Fruit fly (Drosophila melanogaster) whole organism, embryonic: ENCODE results near the gene CG15764.

Experiments
- Atf6 ChIP-seq: fragments of 200-800 bp; sonication (Bioruptor generic); IDR thresholded peaks from 2 replicates; pipeline ENCODE4 v1.3.6; 2022; ENCODE audit warnings: missing biosample characterization, missing genetic modification characterization
- CG10274 ChIP-seq: fragments of 200-800 bp; sonication (Bioruptor generic); optimal IDR thresholded peaks from 3 replicates; lab custom pipeline; 2017; ENCODE audit warnings: missing biosample characterization, mild to moderate bottlenecking, missing genetic modification characterization
- CG11247 ChIP-seq: fragments of 200-800 bp; sonication (Bioruptor generic); IDR thresholded peaks from 2 replicates; pipeline ENCODE4 v1.3.6; 2022; ENCODE audit warnings: missing biosample characterization, missing genetic modification characterization
- CG12391 ChIP-seq: fragments of 200-800 bp; sonication (Bioruptor generic); optimal IDR thresholded peaks from 3 replicates; lab custom pipeline; 2018; ENCODE audit warnings: missing biosample characterization, mild to moderate bottlenecking, missing genetic modification characterization, moderate library complexity
- CG14014 ChIP-seq: fragments of 200-800 bp; sonication (Bioruptor generic); IDR thresholded peaks from 2 replicates; pipeline ENCODE4 v1.3.6; 2022; ENCODE audit warnings: missing biosample characterization, missing genetic modification characterization
- CG14441 ChIP-seq: fragments of 200-800 bp; sonication (Bioruptor generic); IDR thresholded peaks from 2 replicates; pipeline ENCODE4 v1.3.6; 2022; ENCODE audit warnings: missing biosample characterization, missing genetic modification characterization
- CG15696 ChIP-seq: fragments of 200-800 bp; sonication (Bioruptor generic); optimal IDR thresholded peaks from 2 replicates; lab custom pipeline; 2019; ENCODE audit warnings: missing biosample characterization, mild to moderate bottlenecking, missing genetic modification characterization, moderate library complexity
- CG16813 ChIP-seq: fragments of 200-800 bp; sonication (Bioruptor generic); IDR thresholded peaks from 3 replicates; pipeline ENCODE4 v1.3.6; 2022; ENCODE audit warnings: missing biosample characterization, missing genetic modification characterization; ENCODE audit not compliant: partially characterized antibody
- CG17186 ChIP-seq: fragments of 200-800 bp; sonication (Bioruptor generic); optimal IDR thresholded peaks from 3 replicates; lab custom pipeline; 2017; ENCODE audit warnings: missing biosample characterization, missing genetic modification reagents, missing genetic modification characterization
- CG2116 ChIP-seq: fragments of 200-800 bp; sonication (Bioruptor generic); optimal IDR thresholded peaks from 3 replicates; lab custom pipeline; 2018; ENCODE audit warnings: missing biosample characterization, mild to moderate bottlenecking, missing genetic modification characterization
- CG2129 ChIP-seq: fragments of 200-800 bp; sonication (Bioruptor generic); IDR thresholded peaks from 2 replicates; pipeline ENCODE4 v1.3.6; 2022; ENCODE audit warnings: missing biosample characterization, missing genetic modification characterization; ENCODE audit not compliant: partially characterized antibody
- CG31441 ChIP-seq: fragments of 200-800 bp; sonication (Bioruptor generic); IDR thresholded peaks from 2 replicates; pipeline ENCODE4 v1.3.6; 2022; ENCODE audit warnings: missing biosample characterization, missing genetic modification characterization
- CG4424 ChIP-seq: fragments of 200-800 bp; sonication (Bioruptor generic); optimal IDR thresholded peaks from 3 replicates; lab custom pipeline; 2016; ENCODE audit warnings: missing biosample characterization, missing genetic modification characterization
- CG6813 ChIP-seq: fragments of 200-800 bp; sonication (Bioruptor generic); optimal IDR thresholded peaks from 2 replicates; lab custom pipeline; 2017; ENCODE audit warnings: missing biosample characterization, missing genetic modification characterization, mild to moderate bottlenecking, moderate library complexity, missing genetic modification reagents
- CG7786 ChIP-seq: fragments of 200-800 bp; sonication (Bioruptor generic); optimal IDR thresholded peaks from 2 replicates; lab custom pipeline; 2016; ENCODE audit warnings: missing biosample characterization, missing genetic modification characterization
- CG7987 ChIP-seq: fragments of 200-800 bp; sonication (Bioruptor generic); optimal IDR thresholded peaks from 2 replicates; lab custom pipeline; 2018; ENCODE audit warnings: missing biosample characterization, mild to moderate bottlenecking, missing genetic modification characterization, moderate library complexity
- Ets65A ChIP-seq: fragments of 200-800 bp; sonication (Bioruptor generic); peaks from one replicate; lab custom pipeline; 2016; ENCODE audit warnings: missing biosample characterization, missing genetic modification characterization
- HmgZ ChIP-seq: fragments of 200-800 bp; sonication (Bioruptor generic); optimal IDR thresholded peaks from 2 replicates; lab custom pipeline; 2018; ENCODE audit warnings: missing biosample characterization, mild to moderate bottlenecking, missing genetic modification characterization
- Jarid2 ChIP-seq: fragments of 200-800 bp; sonication (Bioruptor generic); optimal IDR thresholded peaks from 3 replicates; lab custom pipeline; 2017; ENCODE audit warnings: mild to moderate bottlenecking, missing biosample characterization, missing genetic modification reagents, missing genetic modification characterization
- MESR4 ChIP-seq: fragments of 200-800 bp; sonication (Bioruptor generic); optimal IDR thresholded peaks from 2 replicates; lab custom pipeline; 2018; ENCODE audit warnings: missing biosample characterization, mild to moderate bottlenecking, missing genetic modification characterization, moderate library complexity
- Mrtf ChIP-seq: fragments of 200-800 bp; sonication (Bioruptor generic); IDR thresholded peaks from 3 replicates; pipeline ENCODE4 v1.3.6; 2022; ENCODE audit warnings: missing biosample characterization, missing genetic modification characterization
- NC2α ChIP-seq: fragments of 200-800 bp; sonication (Bioruptor generic); optimal IDR thresholded peaks from 2 replicates; lab custom pipeline; 2016; ENCODE audit warnings: missing biosample characterization, missing genetic modification characterization
- NFAT ChIP-seq: fragments of 200-800 bp; sonication (Bioruptor generic); IDR thresholded peaks from 2 replicates; pipeline ENCODE4 v1.3.6; 2022; ENCODE audit warnings: missing biosample characterization, missing genetic modification characterization
- Nf-YB ChIP-seq: fragments of 200-800 bp; sonication (Bioruptor generic); optimal IDR thresholded peaks from 3 replicates; lab custom pipeline; 2019; ENCODE audit warnings: missing biosample characterization, mild to moderate bottlenecking, missing genetic modification characterization, moderate library complexity
- Oaz ChIP-seq: fragments of 200-800 bp; sonication (Bioruptor generic); IDR thresholded peaks from 2 replicates; pipeline ENCODE4 v1.3.6; 2022; ENCODE audit warnings: missing biosample characterization, missing genetic modification characterization
- Sin3A ChIP-seq: fragments of >200 bp; optimal IDR thresholded peaks from 2 replicates; lab custom pipeline; 2018
- Sox100B ChIP-seq: fragments of 200-800 bp; sonication (Bioruptor generic); optimal IDR thresholded peaks from 3 replicates; lab custom pipeline; 2018; ENCODE audit warnings: missing biosample characterization, mild to moderate bottlenecking, missing genetic modification characterization
- Ssrp ChIP-seq: fragments of 200-800 bp; sonication (Bioruptor generic); optimal IDR thresholded peaks from 2 replicates; lab custom pipeline; 2018; ENCODE audit warnings: missing biosample characterization, mild to moderate bottlenecking, missing genetic modification characterization, moderate library complexity
- abd-A ChIP-seq: fragments of 200-800 bp; sonication (Bioruptor generic); optimal IDR thresholded peaks from 3 replicates; lab custom pipeline; 2019; ENCODE audit warnings: missing biosample characterization, mild to moderate bottlenecking, missing genetic modification characterization, moderate library complexity
- caup ChIP-seq: fragments of 200-800 bp; sonication (Bioruptor generic); optimal IDR thresholded peaks from 3 replicates; lab custom pipeline; 2017; ENCODE audit warnings: missing biosample characterization, mild to moderate bottlenecking, missing genetic modification characterization, moderate library complexity; ENCODE audit not compliant: severe bottlenecking
- chinmo ChIP-seq: fragments of 200-800 bp; sonication (Bioruptor generic); IDR thresholded peaks from 4 replicates; pipeline ENCODE4 v1.3.6; 2022; ENCODE audit warnings: missing biosample characterization, missing genetic modification characterization; ENCODE audit not compliant: partially characterized antibody
- ci ChIP-seq: fragments of 200-800 bp; sonication (Bioruptor generic); IDR thresholded peaks from 3 replicates; pipeline ENCODE4 v1.3.6; 2022; ENCODE audit warnings: missing biosample characterization, missing genetic modification characterization
- dimm ChIP-seq: fragments of 200-800 bp; sonication (Bioruptor generic); IDR thresholded peaks from 2 replicates; pipeline ENCODE4 v1.3.6; 2022; ENCODE audit warnings: missing biosample characterization, missing genetic modification characterization
- klu ChIP-seq: fragments of 200-800 bp; sonication (Bioruptor generic); IDR thresholded peaks from 2 replicates; pipeline ENCODE4 v1.3.6; 2022; ENCODE audit warnings: missing biosample characterization, missing genetic modification characterization
- luna ChIP-seq: fragments of 200-800 bp; sonication (Bioruptor generic); optimal IDR thresholded peaks from 2 replicates; lab custom pipeline; 2016; ENCODE audit warnings: missing biosample characterization, missing genetic modification characterization
- maf-S ChIP-seq: fragments of 200-800 bp; sonication (Bioruptor generic); optimal IDR thresholded peaks from 2 replicates; lab custom pipeline; 2016; ENCODE audit warnings: missing biosample characterization, missing genetic modification characterization
- nau ChIP-seq: fragments of 200-800 bp; sonication (Bioruptor generic); optimal IDR thresholded peaks from 3 replicates; lab custom pipeline; 2017; ENCODE audit warnings: missing biosample characterization, mild to moderate bottlenecking, missing genetic modification characterization, missing genetic modification reagents
- nom ChIP-seq: fragments of 200-800 bp; sonication (Bioruptor generic); optimal IDR thresholded peaks from 2 replicates; lab custom pipeline; 2017; ENCODE audit warnings: missing biosample characterization, missing genetic modification characterization, mild to moderate bottlenecking, moderate library complexity, missing genetic modification reagents
- otp ChIP-seq: fragments of 200-800 bp; sonication (Bioruptor generic); IDR thresholded peaks from 3 replicates; pipeline ENCODE4, ENCODE4 v1.3.6; 2022; ENCODE audit warnings: missing biosample characterization, missing genetic modification characterization
- sna ChIP-seq: fragments of 200-800 bp; sonication (Bioruptor generic); IDR thresholded peaks from 2 replicates; pipeline ENCODE4 v1.3.6; 2022; ENCODE audit warnings: missing biosample characterization, missing genetic modification characterization; ENCODE audit not compliant: partially characterized antibody
- sqz ChIP-seq: fragments of 200-800 bp; sonication (Bioruptor generic); optimal IDR thresholded peaks from 3 replicates; lab custom pipeline; 2018; ENCODE audit warnings: missing biosample characterization, mild to moderate bottlenecking, missing genetic modification characterization
- wek ChIP-seq: fragments of 200-800 bp; sonication (Bioruptor generic); optimal IDR thresholded peaks from 3 replicates; lab custom pipeline; 2018; ENCODE audit warnings: missing biosample characterization, mild to moderate bottlenecking, missing genetic modification characterization, moderate library complexity

Gene CG15764

DNA sequence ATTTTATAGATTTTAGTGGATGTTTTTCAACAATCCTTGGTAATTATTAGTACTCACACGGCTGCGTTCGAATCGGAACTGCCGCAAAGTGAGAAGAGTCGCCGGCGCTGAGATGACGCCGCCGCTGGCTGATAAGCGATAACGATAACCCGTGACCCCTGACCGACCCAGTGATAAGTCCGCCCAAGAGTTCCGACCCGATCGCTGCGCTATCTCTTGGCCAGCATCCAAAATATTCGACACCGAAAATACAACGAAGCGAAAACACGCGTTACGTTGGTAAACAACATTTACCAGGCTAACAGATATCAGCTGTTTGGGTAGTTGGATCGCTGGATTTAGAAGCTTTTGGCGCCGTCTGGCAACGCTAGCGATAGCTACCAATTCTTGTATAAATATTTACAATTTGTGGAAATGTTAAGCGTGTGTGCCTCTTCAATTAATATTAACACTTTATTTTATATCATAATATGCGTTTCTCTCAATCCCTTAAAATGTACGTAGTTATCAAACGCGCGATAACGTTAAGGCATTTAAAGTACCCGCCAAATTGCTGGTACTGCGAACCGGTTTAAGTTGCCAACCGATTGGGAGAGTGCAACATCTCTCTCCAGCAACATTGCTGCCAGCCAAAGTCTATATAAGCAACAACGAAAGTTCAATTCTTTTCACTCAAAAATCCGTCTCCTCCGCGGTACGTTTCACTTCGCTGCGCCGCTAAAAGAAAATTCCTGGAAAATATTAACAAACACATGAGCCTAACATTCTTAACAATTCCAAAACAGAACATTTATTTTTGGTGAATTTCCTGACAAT lies 47.8 kb downstream of the CG15764 start, which contains the start of the genes Shmt and CG3726 (continued):
- TF ChIP-seq CG2129 (GFP tag; lab: Robert Waterston, UW) (no peak), Sin3A (lab: Kevin White, UChicago) (peak; percentile 4), sqz (GFP tag; lab: Kevin White, UChicago) (peak; percentile 37), klu (no peak)

DNA sequence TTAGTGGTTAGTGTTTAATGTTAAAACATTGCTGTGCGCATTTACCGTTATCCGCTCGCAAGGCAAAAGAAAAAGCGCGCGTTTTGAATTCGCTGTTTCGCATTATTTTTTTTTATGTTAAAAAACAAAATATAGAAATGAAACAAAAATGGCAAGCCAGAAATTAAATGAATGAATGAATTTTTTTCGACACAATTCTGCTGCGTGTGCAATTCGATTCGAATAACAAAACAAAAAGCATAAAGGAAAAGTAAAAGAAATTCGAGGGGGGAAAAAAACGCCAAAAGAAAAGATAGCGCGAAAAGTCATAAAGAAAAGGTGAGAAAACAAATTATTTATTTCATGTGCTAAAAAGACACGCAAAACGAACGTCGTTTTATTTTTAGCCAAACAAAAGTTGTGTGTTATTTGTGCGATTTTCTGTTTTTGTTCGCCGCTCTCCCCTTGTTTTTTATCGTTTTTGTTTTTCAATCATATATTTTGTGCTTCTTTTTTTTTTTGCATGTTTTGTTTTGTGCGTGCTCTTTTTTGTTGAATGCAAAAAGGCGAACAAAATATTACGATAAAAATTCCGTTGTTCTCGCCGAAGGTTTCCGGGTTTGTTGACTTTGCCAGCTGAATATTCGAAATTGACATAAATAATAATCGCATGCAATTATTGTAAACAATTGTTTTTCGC lies 48.6 kb downstream of the CG15764 start:
- peak; percentile 4 for TF ChIP-seq nom (GFP tag; lab: Kevin White, UChicago)
- TF ChIP-seq Ssrp (tag; lab: Kevin White, UChicago) = no peak
- peak; percentile 20; the same call in 1 of the 2 replicates for TF ChIP-seq Atf6 (GFP tag; lab: Robert Waterston, UW)
- TF ChIP-seq Ets65A (GFP tag; lab: Kevin White, UChicago) = peak; percentile 33
- TF ChIP-seq CG16813 (GFP tag; lab: Robert Waterston, UW) = no peak
- TF ChIP-seq, all 482 proteins: peak for 3

DNA sequence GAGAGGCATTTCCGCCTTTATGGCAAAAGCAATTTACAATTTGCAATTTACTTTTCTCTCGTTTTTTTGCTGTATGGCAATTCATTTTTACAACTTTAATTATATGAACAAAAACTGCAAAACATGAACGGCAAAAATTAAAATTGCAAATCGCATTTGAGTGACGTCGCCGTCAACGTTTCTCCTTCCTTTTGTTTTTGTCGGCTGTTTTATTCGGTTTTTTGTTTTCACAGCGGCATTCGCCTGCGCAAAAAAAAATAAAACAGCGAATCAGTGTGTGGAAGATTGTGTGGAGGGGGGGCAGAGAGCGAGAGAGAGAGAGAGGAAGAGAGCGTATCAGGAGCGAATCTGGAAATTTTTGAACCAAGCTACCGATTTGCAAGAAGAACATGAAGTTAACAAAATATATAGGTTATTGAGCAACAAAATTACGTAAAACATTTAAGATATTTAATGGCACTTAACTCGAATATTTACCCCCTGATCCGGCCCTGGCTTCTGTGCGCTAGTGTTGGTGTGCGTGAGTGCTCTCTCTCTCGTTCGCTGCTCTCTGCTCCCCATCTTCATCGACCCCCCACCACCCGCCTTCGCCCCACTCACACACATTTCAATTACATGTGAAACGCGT lies 49.7 kb downstream of the CG15764 start:
- TF ChIP-seq Oaz (GFP tag; lab: Robert Waterston, UW) (peak; percentile 98), CG7786 (GFP tag; lab: Kevin White, UChicago) (peak; percentile 99), Mrtf (peak; percentile 99), caup (GFP tag; lab: Kevin White, UChicago) (peak; percentile 99), wek (GFP tag; lab: Kevin White, UChicago) (peak; percentile 93), CG4424 (GFP tag; lab: Kevin White, UChicago) (peak; percentile 99), abd-A (tag; lab: Kevin White, UChicago) (peak; percentile 93), NC2α (peak; percentile 98), MESR4 (GFP tag; lab: Kevin White, UChicago) (peak; percentile 73), chinmo (GFP tag; lab: Robert Waterston, UW) (peak; percentile 89; the same call in 2 of the 4 replicates), maf-S (GFP tag; lab: Kevin White, UChicago) (peak; percentile 99), Atf6 (GFP tag; lab: Robert Waterston, UW) (peak; percentile 99), CG7987 (peak; percentile 95), nau (GFP tag; lab: Kevin White, UChicago) (peak; percentile 99), luna (GFP tag; lab: Kevin White, UChicago) (peak; percentile 98), HmgZ (peak; percentile 99), CG16813 (GFP tag; lab: Robert Waterston, UW) (peak; percentile 94), CG17186 (GFP tag; lab: Kevin White, UChicago) (peak; percentile 91), ci (GFP tag; lab: Robert Waterston, UW) (peak; percentile 100), NFAT (GFP tag; lab: Robert Waterston, UW) (peak; percentile 100), sna (GFP tag; lab: Robert Waterston, UW) (no peak), CG11247 (GFP tag; lab: Robert Waterston, UW) (peak; percentile 99), Sox100B (GFP tag; lab: Kevin White, UChicago) (peak; percentile 95), Jarid2 (GFP tag; lab: Kevin White, UChicago) (peak; percentile 93), CG31441 (peak; percentile 97), CG6813 (GFP tag; lab: Kevin White, UChicago) (peak; percentile 98), CG2116 (GFP tag; lab: Kevin White, UChicago) (peak; percentile 84), dimm (GFP tag; lab: Robert Waterston, UW) (peak; percentile 98), CG12391 (peak; percentile 98), CG15696 (tag; lab: Kevin White, UChicago) (peak; percentile 91), Nf-YB (GFP tag; lab: Kevin White, UChicago) (peak; percentile 87), CG14014 (GFP tag; lab: Robert Waterston, UW) (peak; percentile 99), otp (GFP tag; lab: Robert Waterston, UW) (peak; percentile 99), CG10274 (GFP tag; lab: Kevin White, UChicago) (peak; percentile 95), CG14441 (GFP tag; lab: Robert Waterston, UW) (peak; percentile 100)
